Worm (Caenorhabditis elegans) whole organism, L4/young adult: Measurements from ENCODE around the gene K03B4.6.

ENCODE experiments used
- dao-5 ChIP-seq: sonication (generic microtip); optimal IDR thresholded peaks from 2 replicates; lab custom pipeline; 2016; ENCODE audit warnings: missing genotype, missing genetic modification characterization, moderate library complexity, missing compliant biosample characterization
- him-1 ChIP-seq: sonication (generic microtip); optimal IDR thresholded peaks from 2 replicates; lab custom pipeline; 2016; ENCODE audit warnings: missing genotype, missing genetic modification reagents, missing genetic modification characterization, missing compliant biosample characterization

DNA sequence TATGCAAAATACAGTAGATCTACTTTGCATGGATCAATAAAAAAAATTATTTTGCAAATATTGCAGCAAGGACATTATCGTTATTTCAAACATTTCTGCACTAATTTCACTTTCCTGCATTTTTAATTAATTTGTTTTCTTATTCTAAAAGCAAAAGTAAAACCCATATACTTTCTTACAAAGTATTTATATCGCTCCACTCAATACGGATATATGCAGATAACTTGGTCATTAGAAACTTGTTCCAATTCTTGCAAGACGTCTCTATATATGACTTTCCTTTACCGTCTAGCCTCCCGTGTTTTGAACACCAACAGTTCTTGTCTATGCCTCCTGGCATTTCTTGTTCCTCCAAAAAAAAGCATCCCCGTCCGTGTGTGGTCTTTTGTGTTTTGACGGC, 34.5 kb upstream of the K03B4.6 start, which contains the start of gene oac-24:
- no peak for TF ChIP-seq him-1
- no peak for TF ChIP-seq dao-5 (tag; lab: Kevin White, UChicago)
